Fruit fly (Drosophila melanogaster) whole organism, wandering third instar larva: ENCODE results near the gene Srp54k.

ENCODE experiments used
- Abd-B ChIP-seq: fragments of >200 bp; optimal IDR thresholded peaks from 2 replicates; lab custom pipeline; 2017; ENCODE audit warnings: missing biosample characterization, missing genetic modification characterization
- Myc ChIP-seq: fragments of >200 bp; optimal IDR thresholded peaks from 2 replicates; lab custom pipeline; 2017
- N ChIP-seq: fragments of >200 bp; optimal IDR thresholded peaks from 2 replicates; lab custom pipeline; 2018; ENCODE audit warnings: missing biosample characterization, missing external identifiers, missing genetic modification characterization
- OdsH ChIP-seq: fragments of 200-800 bp; sonication (Bioruptor generic); optimal IDR thresholded peaks from 2 replicates; lab custom pipeline; 2016; ENCODE audit warnings: missing biosample characterization, mild to moderate bottlenecking, missing genetic modification characterization
- Rel ChIP-seq, 2 experiments: fragments of 200-800 bp; sonication (Bioruptor generic) in 1 of 2; optimal IDR thresholded peaks; 2 replicates in 1 of 2; 3 replicates in 1 of 2; lab custom pipeline; 2016 to 2019; ENCODE audit warnings: mild to moderate bottlenecking in 2 of 2, missing biosample characterization in 2 of 2, missing genetic modification characterization in 2 of 2, moderate library complexity in 1 of 2
- brk ChIP-seq: fragments of 200-800 bp; sonication (Bioruptor generic); optimal IDR thresholded peaks from 2 replicates; lab custom pipeline; 2016; ENCODE audit warnings: missing biosample characterization, mild to moderate bottlenecking, missing genetic modification characterization
- h ChIP-seq: fragments of 200-800 bp; sonication (Bioruptor generic); optimal IDR thresholded peaks from 3 replicates; lab custom pipeline; 2016; ENCODE audit warnings: missing biosample characterization, mild to moderate bottlenecking, missing genetic modification characterization
- psq ChIP-seq: fragments of 200-800 bp; sonication (Bioruptor generic); optimal IDR thresholded peaks from 3 replicates; lab custom pipeline; 2017; ENCODE audit warnings: missing biosample characterization, mild to moderate bottlenecking, missing genetic modification characterization, moderate library complexity
- tai ChIP-seq: sonication (Bioruptor generic); optimal IDR thresholded peaks from 2 replicates; lab custom pipeline; 2016; ENCODE audit warnings: missing biosample characterization, missing genetic modification characterization
- usp ChIP-seq: fragments of >200 bp; optimal IDR thresholded peaks from 2 replicates; lab custom pipeline; 2017; ENCODE audit warnings: missing biosample characterization, missing genetic modification characterization
- woc ChIP-seq: sonication (Bioruptor generic); optimal IDR thresholded peaks from 2 replicates; lab custom pipeline; 2016; ENCODE audit warnings: missing biosample characterization, mild to moderate bottlenecking, missing genetic modification characterization

dm6 chr3L:5176071-5176470 is 23.6 kb downstream of the Srp54k start:
- no peak for TF ChIP-seq brk (GFP tag; lab: Kevin White, UChicago)
- no peak for TF ChIP-seq tai (GFP tag; lab: Kevin White, UChicago)
- TF ChIP-seq usp: no peak
- no peak for TF ChIP-seq OdsH (GFP tag; lab: Kevin White, UChicago)
- TF ChIP-seq woc (GFP tag; lab: Kevin White, UChicago): no peak
- no peak for TF ChIP-seq h
- TF ChIP-seq Myc (lab: Kevin White, UChicago): no peak
- TF ChIP-seq psq (GFP tag; lab: Kevin White, UChicago): no peak
- TF ChIP-seq N: no peak
- no peak for TF ChIP-seq Rel (GFP tag; optimal IDR thresholded peaks at IDR 0.05; lab: Kevin White, UChicago)
- TF ChIP-seq Rel (tag; optimal IDR thresholded peaks at IDR 0.05; lab: Kevin White, UChicago): no peak
- TF ChIP-seq Abd-B: no peak
